Fruit fly (Drosophila melanogaster) whole organism, adult: ENCODE measurements around the gene DIP-eta.

ENCODE experiments used
- CG11617 ChIP-seq: fragments of 200-800 bp; sonication (Bioruptor generic); optimal IDR thresholded peaks from 2 replicates; lab custom pipeline; 2017; ENCODE audit warnings: mild to moderate bottlenecking, missing biosample characterization, missing genetic modification reagents, missing genetic modification characterization
- CG12768 ChIP-seq: fragments of 200-800 bp; sonication (Bioruptor generic); optimal IDR thresholded peaks from 2 replicates; lab custom pipeline; 2017; ENCODE audit warnings: missing biosample characterization, missing genetic modification characterization, mild to moderate bottlenecking, moderate library complexity, missing genetic modification reagents
- CG33017 ChIP-seq: fragments of 200-800 bp; sonication (Bioruptor generic); optimal IDR thresholded peaks from 2 replicates; lab custom pipeline; 2018; ENCODE audit warnings: missing biosample characterization, mild to moderate bottlenecking, missing genetic modification characterization, moderate library complexity
- Clk ChIP-seq: fragments of 200-800 bp; sonication (Bioruptor generic); optimal IDR thresholded peaks from 2 replicates; lab custom pipeline; 2017; ENCODE audit warnings: missing biosample characterization, missing genetic modification characterization
- bab1 ChIP-seq: fragments of 200-800 bp; sonication (Bioruptor generic); optimal IDR thresholded peaks from 3 replicates; lab custom pipeline; 2019; ENCODE audit warnings: missing biosample characterization, mild to moderate bottlenecking, missing genetic modification characterization, moderate library complexity
- cic ChIP-seq: fragments of 200-800 bp; sonication (Bioruptor generic); optimal IDR thresholded peaks from 2 replicates; lab custom pipeline; 2017; ENCODE audit warnings: missing biosample characterization, mild to moderate bottlenecking, missing genetic modification characterization, moderate library complexity
- cnc ChIP-seq, 2 experiments: fragments of >200 bp; optimal IDR thresholded peaks; 2 replicates each; lab custom pipeline; 2017
- kay ChIP-seq: fragments of 200-800 bp; sonication (Bioruptor generic); peaks from one replicate; lab custom pipeline; 2016; ENCODE audit warnings: missing biosample characterization, missing genetic modification characterization, borderline replicate concordance
- ovo ChIP-seq: fragments of 200-800 bp; sonication (Bioruptor generic); optimal IDR thresholded peaks from 2 replicates; lab custom pipeline; 2016; ENCODE audit warnings: missing biosample characterization, missing genetic modification characterization
- pad ChIP-seq: fragments of 200-800 bp; sonication (Bioruptor generic); optimal IDR thresholded peaks from 3 replicates; lab custom pipeline; 2017; ENCODE audit warnings: missing biosample characterization, missing genetic modification characterization, mild to moderate bottlenecking, moderate library complexity, missing genetic modification reagents

DNA sequence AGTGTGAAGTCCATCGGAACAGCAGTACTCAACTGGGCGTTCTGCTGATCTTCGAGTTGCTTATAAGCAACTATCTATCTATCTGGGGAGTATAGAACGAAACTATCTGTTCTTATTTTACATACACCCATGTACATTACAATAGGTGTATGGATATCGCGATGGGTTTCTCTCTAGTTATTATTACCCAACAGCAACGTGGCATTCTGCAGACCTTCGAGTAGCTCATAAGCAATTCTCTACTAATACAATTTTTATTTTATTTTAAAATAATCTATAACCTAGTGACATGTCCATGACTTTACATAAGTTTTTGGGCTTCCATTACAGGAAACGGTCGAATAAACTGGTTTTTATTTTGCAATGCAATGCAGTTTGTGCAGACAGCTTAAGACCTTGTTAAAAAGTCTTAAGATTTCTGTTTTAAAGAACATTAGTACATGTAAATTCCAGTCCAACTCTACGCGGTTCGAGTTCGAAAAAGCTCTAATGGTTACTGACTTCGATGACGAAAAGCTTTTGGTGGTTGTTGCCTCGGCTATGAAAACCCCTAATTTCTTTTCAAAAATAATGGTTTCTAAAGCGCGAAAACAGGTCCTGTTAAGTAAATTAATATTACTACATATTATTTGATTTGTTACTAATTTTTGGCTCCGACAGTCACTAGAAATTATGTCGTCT, 6.1 kb upstream of the DIP-eta start, which contains the start of gene Cyp6a16:
- TF ChIP-seq CG12768 (GFP tag; lab: Kevin White, UChicago) = no peak
- no peak for TF ChIP-seq ovo (GFP tag; lab: Kevin White, UChicago)
- TF ChIP-seq pad (GFP tag; lab: Kevin White, UChicago) = no peak
- TF ChIP-seq Clk (GFP tag; lab: Kevin White, UChicago) = no peak
- no peak for TF ChIP-seq cnc (optimal IDR thresholded peaks at IDR 0.05; lab: Kevin White, UChicago)
- no peak for TF ChIP-seq kay (GFP tag; lab: Kevin White, UChicago)
- TF ChIP-seq CG11617 (GFP tag; lab: Kevin White, UChicago) = no peak
- no peak for TF ChIP-seq cic (GFP tag; lab: Kevin White, UChicago)
- no peak for TF ChIP-seq CG33017
- TF ChIP-seq bab1 (GFP tag; lab: Kevin White, UChicago) = no peak
